Fruit fly (Drosophila melanogaster) whole organism, prepupa: Measurements from ENCODE around the gene CG9512.

Experiments used
- Blimp-1 ChIP-seq: fragments of 200-800 bp; sonication (Bioruptor generic); optimal IDR thresholded peaks from 3 replicates; lab custom pipeline; 2017; ENCODE audit warnings: missing biosample characterization, missing genetic modification characterization, mild to moderate bottlenecking, moderate library complexity, missing genetic modification reagents
- Gug ChIP-seq: fragments of 200-800 bp; sonication (Bioruptor generic); IDR thresholded peaks from 2 replicates; pipeline ENCODE4 v1.3.6; 2022; ENCODE audit warnings: missing biosample characterization, missing genetic modification characterization
- acj6 ChIP-seq: fragments of 200-800 bp; sonication (Bioruptor generic); optimal IDR thresholded peaks from 3 replicates; lab custom pipeline; 2016; ENCODE audit warnings: missing biosample characterization, missing genetic modification characterization

DNA sequence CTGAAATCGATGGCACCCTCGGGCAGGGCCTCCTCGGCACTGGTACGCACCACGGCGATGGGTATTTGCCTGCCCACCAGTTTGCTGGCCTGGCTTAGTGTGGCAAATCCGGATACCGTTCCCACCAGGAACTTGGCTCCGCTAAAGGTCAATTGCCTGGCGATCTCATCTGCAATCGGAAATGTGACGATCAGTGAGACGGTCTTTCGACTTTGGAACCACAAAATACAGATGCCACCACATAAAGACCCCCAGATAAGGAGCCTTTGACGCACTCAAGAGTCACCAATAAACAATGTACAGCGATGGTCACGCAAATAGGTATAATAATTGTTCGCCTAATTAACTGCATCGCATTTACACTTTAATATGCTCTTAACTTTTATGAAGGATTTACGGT, 30.9 kb upstream of the CG9512 start:
- TF ChIP-seq Blimp-1 (GFP tag; lab: Kevin White, UChicago) (no peak), acj6 (GFP tag; lab: Kevin White, UChicago) (no peak), Gug (GFP tag; lab: Robert Waterston, UW) (no peak)
